Fruit fly (Drosophila melanogaster) whole organism, wandering third instar larva: ENCODE measurements around the gene CG18284.

Source experiments
- CG9705 ChIP-seq: fragments of 200-800 bp; sonication (Bioruptor generic); optimal IDR thresholded peaks from 2 replicates; lab custom pipeline; 2018; ENCODE audit warnings: missing biosample characterization, mild to moderate bottlenecking, missing genetic modification characterization
- Dfd ChIP-seq: fragments of >200 bp; optimal IDR thresholded peaks from 2 replicates; lab custom pipeline; 2017; ENCODE audit warnings: missing biosample characterization, missing genetic modification characterization
- Hr78 ChIP-seq: fragments of >200 bp; optimal IDR thresholded peaks from 2 replicates; lab custom pipeline; 2017; ENCODE audit warnings: missing biosample characterization, missing genetic modification characterization
- Rel ChIP-seq, 2 experiments: fragments of 200-800 bp; sonication (Bioruptor generic) in 1 of 2; optimal IDR thresholded peaks; 2 replicates in 1 of 2; 3 replicates in 1 of 2; lab custom pipeline; 2016 to 2019; ENCODE audit warnings: mild to moderate bottlenecking in 2 of 2, missing biosample characterization in 2 of 2, missing genetic modification characterization in 2 of 2, moderate library complexity in 1 of 2
- br ChIP-seq: fragments of 200-800 bp; sonication (Bioruptor generic); optimal IDR thresholded peaks from 2 replicates; lab custom pipeline; 2016; ENCODE audit warnings: missing biosample characterization, missing genetic modification characterization
- dl ChIP-seq, 2 experiments: fragments of 175-275, 200-275 bp in 1 of 2; fragments of 200-275 bp in 1 of 2; sonication (Bioruptor generic); optimal IDR thresholded peaks; lab custom pipeline; 2018; ENCODE audit warnings: mild to moderate bottlenecking in 2 of 2, missing biosample characterization in 2 of 2, missing genetic modification characterization in 2 of 2, moderate library complexity in 2 of 2; ENCODE audit not compliant: partially characterized antibody in 2 of 2, insufficient read depth in 1 of 2
- dsf ChIP-seq: sonication (Bioruptor generic); optimal IDR thresholded peaks from 2 replicates; lab custom pipeline; 2016; ENCODE audit warnings: missing biosample characterization, missing genetic modification characterization, borderline replicate concordance
- pan ChIP-seq: fragments of >200 bp; optimal IDR thresholded peaks from 2 replicates; lab custom pipeline; 2017
- psq ChIP-seq: fragments of 200-800 bp; sonication (Bioruptor generic); optimal IDR thresholded peaks from 3 replicates; lab custom pipeline; 2017; ENCODE audit warnings: missing biosample characterization, mild to moderate bottlenecking, missing genetic modification characterization, moderate library complexity
- rgr ChIP-seq: fragments of 200-800 bp; sonication (Bioruptor generic); optimal IDR thresholded peaks from 3 replicates; lab custom pipeline; 2016; ENCODE audit warnings: missing biosample characterization, mild to moderate bottlenecking, missing genetic modification characterization
- sv ChIP-seq: fragments of 200-800 bp; sonication (Bioruptor generic); optimal IDR thresholded peaks from 3 replicates; lab custom pipeline; 2016; ENCODE audit warnings: missing biosample characterization, missing genetic modification characterization
- usp ChIP-seq: fragments of >200 bp; optimal IDR thresholded peaks from 2 replicates; lab custom pipeline; 2017; ENCODE audit warnings: missing biosample characterization, missing genetic modification characterization

- no peak for TF ChIP-seq Rel (GFP tag; optimal IDR thresholded peaks at IDR 0.05; lab: Kevin White, UChicago)
- no peak for TF ChIP-seq Rel (tag; optimal IDR thresholded peaks at IDR 0.05; lab: Kevin White, UChicago)
- no peak for TF ChIP-seq Dfd (GFP tag; lab: Kevin White, UChicago)
- peak; percentile 9 for TF ChIP-seq br (GFP tag; lab: Kevin White, UChicago)
- TF ChIP-seq usp, result no peak
- peak; percentile 22 for TF ChIP-seq rgr
- no peak for TF ChIP-seq Hr78 (GFP tag; lab: Kevin White, UChicago)
- TF ChIP-seq pan, result no peak
- no peak for TF ChIP-seq CG9705 (GFP tag; lab: Kevin White, UChicago)
- TF ChIP-seq psq (GFP tag; lab: Kevin White, UChicago), result no peak
- no peak for TF ChIP-seq dsf (GFP tag; lab: Kevin White, UChicago)
- TF ChIP-seq sv, result no peak
- no peak for TF ChIP-seq dl (GFP tag; optimal IDR thresholded peaks at IDR 0.05; lab: Kevin White, UChicago; ENCODE audit: insufficient read depth in 1 of 2, partially characterized antibody in 2 of 2)
Observed at dm6 chr2L:10632702-10633101, 11.1 kb upstream of the CG18284 start.
